Fruit fly (Drosophila melanogaster) whole organism, embryonic: ENCODE data around the gene CG5910.

Experiments
- ATbp ChIP-seq: fragments of 200-800 bp; sonication (Bioruptor generic); optimal IDR thresholded peaks from 2 replicates; lab custom pipeline; 2017; ENCODE audit warnings: missing biosample characterization, mild to moderate bottlenecking, missing genetic modification characterization, missing genetic modification reagents
- Atf3 ChIP-seq: fragments of 200-800 bp; sonication (Bioruptor generic); optimal IDR thresholded peaks from 3 replicates; lab custom pipeline; 2016; ENCODE audit warnings: missing biosample characterization, missing genetic modification characterization
- Blimp-1 ChIP-seq: fragments of 200-800 bp; sonication (Bioruptor generic); optimal IDR thresholded peaks from 3 replicates; lab custom pipeline; 2018; ENCODE audit warnings: missing biosample characterization, missing genetic modification characterization, mild to moderate bottlenecking, moderate library complexity, missing genetic modification reagents
- C15 ChIP-seq: fragments of 200-800 bp; sonication (Bioruptor generic); IDR thresholded peaks from 3 replicates; pipeline ENCODE4 v1.3.6; 2022; ENCODE audit warnings: missing biosample characterization, missing genetic modification characterization
- CG1024 ChIP-seq: fragments of 200-800 bp; sonication (Bioruptor generic); IDR thresholded peaks from 2 replicates; pipeline ENCODE4 v1.3.6; 2022; ENCODE audit warnings: missing biosample characterization, missing genetic modification characterization
- CG11560 ChIP-seq: fragments of 200-800 bp; sonication (Bioruptor generic); IDR thresholded peaks from 3 replicates; pipeline ENCODE4 v1.3.6; 2022; ENCODE audit warnings: missing biosample characterization, missing genetic modification characterization
- CG12659 ChIP-seq: fragments of 200-800 bp; sonication (Bioruptor generic); optimal IDR thresholded peaks from 3 replicates; lab custom pipeline; 2017; ENCODE audit warnings: mild to moderate bottlenecking, missing biosample characterization, missing genetic modification reagents, missing genetic modification characterization
- CG12769 ChIP-seq: fragments of 200-800 bp; sonication (Bioruptor generic); optimal IDR thresholded peaks from 2 replicates; lab custom pipeline; 2019; ENCODE audit warnings: missing biosample characterization, mild to moderate bottlenecking, missing genetic modification characterization, moderate library complexity
- CG1647 ChIP-seq: fragments of 200-800 bp; sonication (Bioruptor generic); optimal IDR thresholded peaks from 3 replicates; lab custom pipeline; 2016; ENCODE audit warnings: missing biosample characterization, missing genetic modification characterization
- CG1832 ChIP-seq: fragments of 200-800 bp; sonication (Bioruptor generic); optimal IDR thresholded peaks from 2 replicates; lab custom pipeline; 2017; ENCODE audit warnings: missing biosample characterization, mild to moderate bottlenecking, missing genetic modification characterization, inconsistent platforms
- CG18476 ChIP-seq: fragments of 200-800 bp; sonication (Bioruptor generic); optimal IDR thresholded peaks from 2 replicates; lab custom pipeline; 2016; ENCODE audit warnings: missing biosample characterization, mild to moderate bottlenecking, missing genetic modification characterization
- CG31441 ChIP-seq: fragments of 200-800 bp; sonication (Bioruptor generic); IDR thresholded peaks from 2 replicates; pipeline ENCODE4 v1.3.6; 2022; ENCODE audit warnings: missing biosample characterization, missing genetic modification characterization
- CG32532 ChIP-seq: fragments of 200-800 bp; sonication (Bioruptor generic); IDR thresholded peaks from 2 replicates; pipeline ENCODE4 v1.3.6; 2022; ENCODE audit warnings: missing biosample characterization, missing genetic modification characterization
- CG4854 ChIP-seq: fragments of 200-800 bp; sonication (Bioruptor generic); optimal IDR thresholded peaks from 2 replicates; lab custom pipeline; 2016; ENCODE audit warnings: missing biosample characterization, missing genetic modification characterization, inconsistent platforms
- CG6683 ChIP-seq: fragments of 200-800 bp; sonication (Bioruptor generic); optimal IDR thresholded peaks from 2 replicates; lab custom pipeline; 2017; ENCODE audit warnings: missing biosample characterization, mild to moderate bottlenecking, missing genetic modification characterization, missing genetic modification reagents
- CG6854 ChIP-seq: fragments of 200-800 bp; sonication (Bioruptor generic); optimal IDR thresholded peaks from 3 replicates; lab custom pipeline; 2017; ENCODE audit warnings: missing biosample characterization, mild to moderate bottlenecking, missing genetic modification characterization
- CG8924 ChIP-seq: fragments of 200-800 bp; optimal IDR thresholded peaks from 3 replicates; lab custom pipeline; 2019; ENCODE audit warnings: missing biosample characterization, mild to moderate bottlenecking, missing genetic modification characterization, moderate library complexity
- CG9437 ChIP-seq: fragments of 200-800 bp; sonication (Bioruptor generic); optimal IDR thresholded peaks from 2 replicates; lab custom pipeline; 2018; ENCODE audit warnings: missing biosample characterization, mild to moderate bottlenecking, missing genetic modification characterization
- D19B ChIP-seq: fragments of 200-800 bp; sonication (Bioruptor generic); optimal IDR thresholded peaks from 2 replicates; lab custom pipeline; 2017; ENCODE audit warnings: missing biosample characterization, mild to moderate bottlenecking, missing genetic modification characterization
- Dek ChIP-seq: fragments of 200-800 bp; sonication (Bioruptor generic); optimal IDR thresholded peaks from 3 replicates; lab custom pipeline; 2019; ENCODE audit warnings: missing biosample characterization, mild to moderate bottlenecking, missing genetic modification characterization, moderate library complexity
- Dp ChIP-seq: fragments of 200-800 bp; sonication (Bioruptor generic); optimal IDR thresholded peaks from 2 replicates; lab custom pipeline; 2018; ENCODE audit warnings: missing biosample characterization, mild to moderate bottlenecking, missing genetic modification characterization, moderate library complexity
- Dref ChIP-seq: fragments of 200-800 bp; sonication (Bioruptor generic); IDR thresholded peaks from 2 replicates; pipeline ENCODE4 v1.3.6; 2022; ENCODE audit warnings: missing biosample characterization, missing genetic modification characterization
- E2f2 ChIP-seq: fragments of 200-800 bp; sonication (Bioruptor generic); IDR thresholded peaks from 2 replicates; pipeline ENCODE4 v1.3.6; 2022; ENCODE audit warnings: missing biosample characterization, missing genetic modification characterization
- Gug ChIP-seq: fragments of 200-800 bp; sonication (Bioruptor generic); IDR thresholded peaks from 4 replicates; pipeline ENCODE4 v1.3.6; 2022; ENCODE audit warnings: missing biosample characterization, missing genetic modification characterization
- Hand ChIP-seq: fragments of 200-800 bp; sonication (Bioruptor generic); optimal IDR thresholded peaks from 2 replicates; lab custom pipeline; 2017; ENCODE audit warnings: mild to moderate bottlenecking, missing biosample characterization, missing genetic modification reagents, missing genetic modification characterization
- HmgD ChIP-seq: fragments of 200-800 bp; sonication (Bioruptor generic); optimal IDR thresholded peaks from 3 replicates; lab custom pipeline; 2016; ENCODE audit warnings: missing biosample characterization, missing genetic modification characterization
- Lim3 ChIP-seq: fragments of 200-800 bp; sonication (Bioruptor generic); IDR thresholded peaks from 2 replicates; pipeline ENCODE4 v1.3.6; 2022; ENCODE audit warnings: missing biosample characterization, missing genetic modification characterization
- MBD-R2 ChIP-seq: fragments of 200-800 bp; sonication (Bioruptor generic); IDR thresholded peaks from 2 replicates; pipeline ENCODE4 v1.3.6; 2022; ENCODE audit warnings: missing biosample characterization, missing genetic modification characterization
- NC2β ChIP-seq: fragments of 200-800 bp; sonication (Bioruptor generic); optimal IDR thresholded peaks from 2 replicates; lab custom pipeline; 2016; ENCODE audit warnings: missing biosample characterization, missing genetic modification characterization
- NfI ChIP-seq: fragments of 200-800 bp; sonication (Bioruptor generic); optimal IDR thresholded peaks from 3 replicates; lab custom pipeline; 2018; ENCODE audit warnings: missing biosample characterization, mild to moderate bottlenecking, missing genetic modification characterization, moderate library complexity
- Ravus ChIP-seq: fragments of 200-800 bp; sonication (Bioruptor generic); IDR thresholded peaks from 2 replicates; pipeline ENCODE4 v1.3.6; 2022; ENCODE audit warnings: missing biosample characterization, missing genetic modification characterization
- Rfx ChIP-seq: fragments of 200-800 bp; sonication (Bioruptor generic); IDR thresholded peaks from 2 replicates; pipeline ENCODE4 v1.3.6; 2022; ENCODE audit warnings: missing biosample characterization, missing genetic modification characterization
- bab2 ChIP-seq: fragments of 200-800 bp; sonication (Bioruptor generic); optimal IDR thresholded peaks from 2 replicates; lab custom pipeline; 2016; ENCODE audit warnings: missing biosample characterization, missing genetic modification characterization
- cato ChIP-seq: fragments of 200-800 bp; sonication (Bioruptor generic); optimal IDR thresholded peaks from 2 replicates; lab custom pipeline; 2016; ENCODE audit warnings: missing biosample characterization, missing genetic modification characterization, borderline replicate concordance
- chif ChIP-seq, 2 experiments: fragments of 200-800 bp; sonication (Bioruptor generic); optimal IDR thresholded peaks; 3 replicates each; lab custom pipeline; 2016; ENCODE audit warnings: missing biosample characterization in 2 of 2, missing genetic modification characterization in 2 of 2
- en ChIP-seq: fragments of 200-800 bp; sonication (Bioruptor generic); optimal IDR thresholded peaks from 2 replicates; lab custom pipeline; 2016; ENCODE audit warnings: missing biosample characterization, missing genetic modification characterization
- fd102C ChIP-seq: fragments of 200-800 bp; sonication (Bioruptor generic); optimal IDR thresholded peaks from 2 replicates; lab custom pipeline; 2018; ENCODE audit warnings: missing biosample characterization, mild to moderate bottlenecking, missing genetic modification characterization, moderate library complexity
- fd96Cb ChIP-seq: fragments of 200-800 bp; sonication (Bioruptor generic); optimal IDR thresholded peaks from 2 replicates; lab custom pipeline; 2018; ENCODE audit warnings: missing biosample characterization, mild to moderate bottlenecking, missing genetic modification characterization, moderate library complexity
- fru ChIP-seq: fragments of >200 bp; optimal IDR thresholded peaks from 2 replicates; lab custom pipeline; 2017
- gcm ChIP-seq: fragments of 200-800 bp; sonication (Bioruptor generic); optimal IDR thresholded peaks from 2 replicates; lab custom pipeline; 2019; ENCODE audit warnings: missing biosample characterization, mild to moderate bottlenecking, missing genetic modification characterization, moderate library complexity
- hkb ChIP-seq, 2 experiments: fragments of 200-800 bp in 1 of 2; fragments of >200 bp in 1 of 2; sonication (Bioruptor generic) in 1 of 2; IDR thresholded peaks in 1 of 2; optimal IDR thresholded peaks in 1 of 2; 2 replicates each; pipeline versions ENCODE4 v1.3.6 to Lab custom; 2017 to 2022; ENCODE audit warnings: missing biosample characterization in 1 of 2, missing genetic modification characterization in 1 of 2
- luna ChIP-seq: fragments of 200-800 bp; sonication (Bioruptor generic); optimal IDR thresholded peaks from 2 replicates; lab custom pipeline; 2016; ENCODE audit warnings: missing biosample characterization, missing genetic modification characterization
- nom ChIP-seq: fragments of 200-800 bp; sonication (Bioruptor generic); optimal IDR thresholded peaks from 2 replicates; lab custom pipeline; 2017; ENCODE audit warnings: missing biosample characterization, missing genetic modification characterization, mild to moderate bottlenecking, moderate library complexity, missing genetic modification reagents
- prd ChIP-seq, 3 experiments: fragments of >200 bp in 2 of 3; fragments of 200-800 bp in 1 of 3; sonication (Bioruptor generic) in 1 of 3; optimal IDR thresholded peaks in 2 of 3; IDR thresholded peaks in 1 of 3; 2 replicates in 2 of 3; 3 replicates in 1 of 3; pipeline versions ENCODE4 v1.3.6 to Lab custom; 2017 to 2022; ENCODE audit warnings: missing biosample characterization in 1 of 3, missing genetic modification characterization in 1 of 3
- salm ChIP-seq: fragments of 200-800 bp; sonication (Bioruptor generic); optimal IDR thresholded peaks from 2 replicates; lab custom pipeline; 2018; ENCODE audit warnings: missing biosample characterization, mild to moderate bottlenecking, missing genetic modification characterization
- sd ChIP-seq: fragments of 200-800 bp; sonication (Bioruptor generic); optimal IDR thresholded peaks from 3 replicates; lab custom pipeline; 2018; ENCODE audit warnings: missing biosample characterization, mild to moderate bottlenecking, missing genetic modification characterization, moderate library complexity
- sens-2 ChIP-seq: fragments of 200-800 bp; sonication (Bioruptor generic); IDR thresholded peaks from 2 replicates; pipeline ENCODE4 v1.3.6; 2022; ENCODE audit warnings: missing biosample characterization, missing genetic modification characterization
- sim ChIP-seq: fragments of 200-800 bp; sonication (Bioruptor generic); IDR thresholded peaks from 2 replicates; pipeline ENCODE4 v1.3.6; 2022; ENCODE audit warnings: missing biosample characterization, missing genetic modification characterization
- tgo ChIP-seq: fragments of 200-800 bp; sonication (Bioruptor generic); IDR thresholded peaks from 3 replicates; pipeline ENCODE4 v1.3.6; 2022; ENCODE audit warnings: missing biosample characterization, missing genetic modification characterization
- trem ChIP-seq: fragments of 200-800 bp; optimal IDR thresholded peaks from 3 replicates; lab custom pipeline; 2019; ENCODE audit warnings: missing biosample characterization, mild to moderate bottlenecking, missing genetic modification characterization, moderate library complexity
- unc-4 ChIP-seq: fragments of 200-800 bp; sonication (Bioruptor generic); IDR thresholded peaks from 2 replicates; pipeline ENCODE4 v1.3.6; 2022; ENCODE audit warnings: missing biosample characterization, missing genetic modification characterization; ENCODE audit not compliant: partially characterized antibody

The CG5910 gene

dm6 chr3L:20447957-20448356 is 5.7 kb downstream of the CG5910 start (continued):
- TF ChIP-seq Atf3 (GFP tag; lab: Kevin White, UChicago): no peak
- TF ChIP-seq C15 (GFP tag; lab: Robert Waterston, UW): no peak
- TF ChIP-seq NC2β: no peak
- peak; percentile 26 for TF ChIP-seq CG8924 (tag; lab: Kevin White, UChicago)
- no peak for TF ChIP-seq CG11560 (tag; lab: Robert Waterston, UW)
- no peak for TF ChIP-seq E2f2 (GFP tag; lab: Robert Waterston, UW)
- TF ChIP-seq Dref (GFP tag; lab: Robert Waterston, UW): no peak
- TF ChIP-seq fru (lab: Kevin White, UChicago): no peak
- TF ChIP-seq Dp (GFP tag; lab: Kevin White, UChicago): no peak
- no peak for TF ChIP-seq sens-2 (GFP tag; lab: Robert Waterston, UW)
- TF ChIP-seq CG18476: no peak
- TF ChIP-seq Hand (GFP tag; lab: Kevin White, UChicago): peak; percentile 20
- TF ChIP-seq prd (optimal IDR thresholded peaks at IDR 0.05; lab: Kevin White, UChicago): no peak
- no peak for TF ChIP-seq prd (GFP tag; IDR thresholded peaks at IDR 0.05; lab: Robert Waterston, UW)
- no peak for TF ChIP-seq CG12769 (tag; lab: Kevin White, UChicago)
- TF ChIP-seq CG12659 (GFP tag; lab: Kevin White, UChicago): peak; percentile 23
- no peak for TF ChIP-seq unc-4
- TF ChIP-seq HmgD (GFP tag; lab: Kevin White, UChicago): no peak
- TF ChIP-seq CG1832 (GFP tag; lab: Kevin White, UChicago): no peak
- TF ChIP-seq CG6854 (GFP tag; lab: Kevin White, UChicago): peak; percentile 74
- TF ChIP-seq tgo (GFP tag; lab: Robert Waterston, UW): no peak
- no peak for TF ChIP-seq MBD-R2 (GFP tag; lab: Robert Waterston, UW)
- TF ChIP-seq CG1647 (GFP tag; lab: Kevin White, UChicago): no peak
- peak; percentile 25; the same call in 1 of the 2 replicates for TF ChIP-seq CG31441 (GFP tag; lab: Robert Waterston, UW)
- TF ChIP-seq CG9437: no peak
- TF ChIP-seq Lim3: no peak
- TF ChIP-seq Blimp-1 (GFP tag; lab: Kevin White, UChicago): peak; percentile 7
- TF ChIP-seq sd (tag; lab: Kevin White, UChicago): no peak
- TF ChIP-seq D19B (GFP tag; lab: Kevin White, UChicago): peak; percentile 9
- peak; percentile 37 for TF ChIP-seq nom (GFP tag; lab: Kevin White, UChicago)
- TF ChIP-seq hkb (optimal IDR thresholded peaks at IDR 0.05; lab: Kevin White, UChicago): no peak
- 0 out of 2 replicates have a peak, but pooled peaks have one; percentile 49 for TF ChIP-seq hkb (GFP tag; IDR thresholded peaks at IDR 0.05; lab: Robert Waterston, UW)
- TF ChIP-seq CG4854 (GFP tag; lab: Kevin White, UChicago): no peak
- TF ChIP-seq ATbp (GFP tag; lab: Kevin White, UChicago): peak; percentile 52
- TF ChIP-seq CG6683 (GFP tag; lab: Kevin White, UChicago): peak; percentile 20
- no peak for TF ChIP-seq sim (GFP tag; lab: Robert Waterston, UW)
- TF ChIP-seq salm (tag; lab: Kevin White, UChicago): peak; percentile 31
- TF ChIP-seq Dek (tag; lab: Kevin White, UChicago): peak; percentile 30
- peak; percentile 48 for TF ChIP-seq fd102C (GFP tag; lab: Kevin White, UChicago)
- no peak for TF ChIP-seq Ravus (GFP tag; lab: Robert Waterston, UW)
- TF ChIP-seq NfI: peak; percentile 45
- TF ChIP-seq CG1024 (GFP tag; lab: Robert Waterston, UW): no peak
- no peak for TF ChIP-seq trem (tag; lab: Kevin White, UChicago)
- no peak for TF ChIP-seq Gug (GFP tag; lab: Robert Waterston, UW)
- no peak for TF ChIP-seq chif (GFP tag; optimal IDR thresholded peaks at IDR 0.05; lab: Kevin White, UChicago)
- peak; percentile 25; the same call in 1 of the 2 replicates for TF ChIP-seq Rfx (GFP tag; lab: Robert Waterston, UW)
- TF ChIP-seq bab2 (GFP tag; lab: Kevin White, UChicago): no peak
- TF ChIP-seq gcm (GFP tag; lab: Kevin White, UChicago): peak; percentile 55
- no peak for TF ChIP-seq CG32532 (GFP tag; lab: Robert Waterston, UW)
- TF ChIP-seq fd96Cb: no peak
- no peak for TF ChIP-seq luna (GFP tag; lab: Kevin White, UChicago)
- TF ChIP-seq en (GFP tag; lab: Kevin White, UChicago): no peak
- TF ChIP-seq cato (GFP tag; lab: Kevin White, UChicago): no peak
